Fruit fly (Drosophila melanogaster) whole organism, embryonic: ENCODE results near the gene Rpn10.

Experiments
- ATbp ChIP-seq: fragments of 200-800 bp; sonication (Bioruptor generic); optimal IDR thresholded peaks from 2 replicates; lab custom pipeline; 2017; ENCODE audit warnings: missing biosample characterization, mild to moderate bottlenecking, missing genetic modification characterization, missing genetic modification reagents
- Abd-B ChIP-seq: fragments of 200-800 bp; sonication (Bioruptor generic); optimal IDR thresholded peaks from 2 replicates; lab custom pipeline; 2018; ENCODE audit warnings: missing biosample characterization, mild to moderate bottlenecking, missing genetic modification characterization, moderate library complexity
- C15 ChIP-seq: fragments of 200-800 bp; sonication (Bioruptor generic); IDR thresholded peaks from 3 replicates; pipeline ENCODE4 v1.3.6; 2022; ENCODE audit warnings: missing biosample characterization, missing genetic modification characterization
- CG10209 ChIP-seq: fragments of 200-800 bp; sonication (Bioruptor generic); optimal IDR thresholded peaks from 3 replicates; lab custom pipeline; 2017; ENCODE audit warnings: missing biosample characterization, mild to moderate bottlenecking, missing genetic modification characterization, missing genetic modification reagents
- CG10366 ChIP-seq: fragments of 200-800 bp; sonication (Bioruptor generic); IDR thresholded peaks from 2 replicates; pipeline ENCODE4 v1.3.6; 2022; ENCODE audit warnings: missing biosample characterization, missing genetic modification characterization
- CG10543 ChIP-seq: fragments of 200-800 bp; sonication (Bioruptor generic); optimal IDR thresholded peaks from 3 replicates; lab custom pipeline; 2017; ENCODE audit warnings: missing biosample characterization, mild to moderate bottlenecking, missing genetic modification characterization, moderate library complexity
- CG11093 ChIP-seq: fragments of 200-800 bp; sonication (Bioruptor generic); IDR thresholded peaks from 3 replicates; pipeline ENCODE4 v1.3.6; 2022; ENCODE audit warnings: missing biosample characterization, missing genetic modification characterization
- CG11560 ChIP-seq: fragments of 200-800 bp; sonication (Bioruptor generic); IDR thresholded peaks from 3 replicates; pipeline ENCODE4 v1.3.6; 2022; ENCODE audit warnings: missing biosample characterization, missing genetic modification characterization
- CG13775 ChIP-seq: fragments of 200-800 bp; sonication (Bioruptor generic); optimal IDR thresholded peaks from 3 replicates; lab custom pipeline; 2017; ENCODE audit warnings: missing biosample characterization, mild to moderate bottlenecking, missing genetic modification characterization
- CG15073 ChIP-seq: fragments of 200-800 bp; sonication (Bioruptor generic); optimal IDR thresholded peaks from 2 replicates; lab custom pipeline; 2016; ENCODE audit warnings: missing biosample characterization, missing genetic modification characterization
- CG15514 ChIP-seq: fragments of 200-800 bp; sonication (Bioruptor generic); optimal IDR thresholded peaks from 3 replicates; lab custom pipeline; 2017; ENCODE audit warnings: missing biosample characterization, missing genetic modification characterization, mild to moderate bottlenecking, moderate library complexity, missing genetic modification reagents
- CG17361 ChIP-seq: fragments of 200-800 bp; sonication (Bioruptor generic); IDR thresholded peaks from 3 replicates; pipeline ENCODE4 v1.3.6; 2022; ENCODE audit warnings: missing biosample characterization, missing genetic modification characterization
- CG17385 ChIP-seq: fragments of 200-800 bp; sonication (Bioruptor generic); optimal IDR thresholded peaks from 3 replicates; lab custom pipeline; 2018; ENCODE audit warnings: missing biosample characterization, mild to moderate bottlenecking, missing genetic modification characterization
- CG18262 ChIP-seq: fragments of 200-800 bp; optimal IDR thresholded peaks from 3 replicates; lab custom pipeline; 2019; ENCODE audit warnings: missing biosample characterization, mild to moderate bottlenecking, missing genetic modification characterization, moderate library complexity
- CG1832 ChIP-seq: fragments of 200-800 bp; sonication (Bioruptor generic); optimal IDR thresholded peaks from 2 replicates; lab custom pipeline; 2017; ENCODE audit warnings: missing biosample characterization, mild to moderate bottlenecking, missing genetic modification characterization, inconsistent platforms
- CG2712 ChIP-seq: fragments of 200-800 bp; optimal IDR thresholded peaks from 3 replicates; lab custom pipeline; 2019; ENCODE audit warnings: missing biosample characterization, mild to moderate bottlenecking, missing genetic modification characterization, moderate library complexity
- CG34422 ChIP-seq: fragments of 200-800 bp; sonication (Bioruptor generic); IDR thresholded peaks from 3 replicates; pipeline ENCODE4 v1.3.6; 2022; ENCODE audit warnings: missing biosample characterization, missing genetic modification characterization
- CG3838 ChIP-seq: fragments of 200-800 bp; sonication (Bioruptor generic); optimal IDR thresholded peaks from 3 replicates; lab custom pipeline; 2016; ENCODE audit warnings: missing biosample characterization, missing genetic modification characterization
- CG5245 ChIP-seq: fragments of 200-800 bp; sonication (Bioruptor generic); optimal IDR thresholded peaks from 3 replicates; lab custom pipeline; 2016; ENCODE audit warnings: missing biosample characterization, missing genetic modification characterization
- CG6765 ChIP-seq: fragments of 200-800 bp; sonication (Bioruptor generic); optimal IDR thresholded peaks from 3 replicates; lab custom pipeline; 2017; ENCODE audit warnings: missing biosample characterization, mild to moderate bottlenecking, missing genetic modification characterization
- CG7357 ChIP-seq: fragments of 200-800 bp; sonication (Bioruptor generic); IDR thresholded peaks from 3 replicates; pipeline ENCODE4 v1.3.6; 2022; ENCODE audit warnings: missing biosample characterization, missing genetic modification characterization
- CG8765 ChIP-seq: fragments of 200-800 bp; sonication (Bioruptor generic); IDR thresholded peaks from 2 replicates; pipeline ENCODE4 v1.3.6; 2022; ENCODE audit warnings: missing biosample characterization, missing genetic modification characterization
- CrebB ChIP-seq: fragments of 200-800 bp; sonication (Bioruptor generic); optimal IDR thresholded peaks from 3 replicates; lab custom pipeline; 2018; ENCODE audit warnings: missing biosample characterization, mild to moderate bottlenecking, missing genetic modification characterization
- D ChIP-seq, 2 experiments: fragments of 200-800 bp in 1 of 2; fragments of >200 bp in 1 of 2; sonication (Bioruptor generic) in 1 of 2; optimal IDR thresholded peaks; 2 replicates in 1 of 2; 3 replicates in 1 of 2; lab custom pipeline; 2017; ENCODE audit warnings: mild to moderate bottlenecking in 1 of 2, missing biosample characterization in 1 of 2, missing genetic modification characterization in 1 of 2, missing genetic modification reagents in 1 of 2
- Hr39 ChIP-seq: fragments of >200 bp; optimal IDR thresholded peaks from 2 replicates; lab custom pipeline; 2017
- Max ChIP-seq: fragments of 200-800 bp; sonication (Bioruptor generic); optimal IDR thresholded peaks from 2 replicates; lab custom pipeline; 2016; ENCODE audit warnings: missing biosample characterization, mild to moderate bottlenecking, missing genetic modification characterization
- Nf-YC ChIP-seq: fragments of 200-800 bp; optimal IDR thresholded peaks from 3 replicates; lab custom pipeline; 2019; ENCODE audit warnings: missing biosample characterization, mild to moderate bottlenecking, missing genetic modification characterization, moderate library complexity
- Oaz ChIP-seq: fragments of 200-800 bp; sonication (Bioruptor generic); IDR thresholded peaks from 2 replicates; pipeline ENCODE4 v1.3.6; 2022; ENCODE audit warnings: missing biosample characterization, missing genetic modification characterization
- Sox100B ChIP-seq: fragments of 200-800 bp; sonication (Bioruptor generic); optimal IDR thresholded peaks from 3 replicates; lab custom pipeline; 2018; ENCODE audit warnings: missing biosample characterization, mild to moderate bottlenecking, missing genetic modification characterization
- ac ChIP-seq: fragments of 200-800 bp; sonication (Bioruptor generic); optimal IDR thresholded peaks from 3 replicates; lab custom pipeline; 2017; ENCODE audit warnings: missing biosample characterization, mild to moderate bottlenecking, missing genetic modification characterization
- ara ChIP-seq: fragments of 200-800 bp; sonication (Bioruptor generic); IDR thresholded peaks from 2 replicates; pipeline ENCODE4 v1.3.6; 2022; ENCODE audit warnings: missing biosample characterization, missing genetic modification characterization
- ash1 ChIP-seq: fragments of 200-800 bp; sonication (Bioruptor generic); optimal IDR thresholded peaks from 2 replicates; lab custom pipeline; 2018; ENCODE audit warnings: missing biosample characterization, mild to moderate bottlenecking, missing genetic modification characterization
- bowl ChIP-seq: fragments of 200-800 bp; sonication (Bioruptor generic); IDR thresholded peaks from 2 replicates; pipeline ENCODE4 v1.3.6; 2022; ENCODE audit warnings: missing biosample characterization, missing genetic modification characterization
- corto ChIP-seq: fragments of 200-800 bp; sonication (Bioruptor generic); optimal IDR thresholded peaks from 2 replicates; lab custom pipeline; 2016; ENCODE audit warnings: missing biosample characterization, mild to moderate bottlenecking, missing genetic modification characterization, moderate library complexity
- dan ChIP-seq: fragments of 200-800 bp; sonication (Bioruptor generic); IDR thresholded peaks from 2 replicates; pipeline ENCODE4 v1.3.6; 2022; ENCODE audit warnings: missing biosample characterization, missing genetic modification characterization
- disco-r ChIP-seq: fragments of 200-800 bp; sonication (Bioruptor generic); optimal IDR thresholded peaks from 2 replicates; lab custom pipeline; 2016; ENCODE audit warnings: missing biosample characterization, missing genetic modification characterization
- dm ChIP-seq: fragments of 200-800 bp; sonication (Bioruptor generic); optimal IDR thresholded peaks from 3 replicates; lab custom pipeline; 2016; ENCODE audit warnings: missing biosample characterization, missing genetic modification characterization
- fd102C ChIP-seq: fragments of 200-800 bp; sonication (Bioruptor generic); optimal IDR thresholded peaks from 2 replicates; lab custom pipeline; 2018; ENCODE audit warnings: missing biosample characterization, mild to moderate bottlenecking, missing genetic modification characterization, moderate library complexity
- fd3F ChIP-seq: fragments of 200-800 bp; sonication (Bioruptor generic); optimal IDR thresholded peaks from 2 replicates; lab custom pipeline; 2018; ENCODE audit warnings: missing biosample characterization, mild to moderate bottlenecking, missing genetic modification characterization, moderate library complexity
- lilli ChIP-seq: fragments of 200-800 bp; sonication (Bioruptor generic); optimal IDR thresholded peaks from 3 replicates; lab custom pipeline; 2016; ENCODE audit warnings: missing biosample characterization, missing genetic modification characterization
- nerfin-2 ChIP-seq: fragments of 200-800 bp; sonication (Bioruptor generic); IDR thresholded peaks from 2 replicates; pipeline ENCODE4 v1.3.6; 2022; ENCODE audit warnings: missing biosample characterization, missing genetic modification characterization; ENCODE audit not compliant: partially characterized antibody
- onecut ChIP-seq: fragments of 200-800 bp; sonication (Bioruptor generic); IDR thresholded peaks from 2 replicates; pipeline ENCODE4 v1.3.6; 2022; ENCODE audit warnings: missing biosample characterization, missing genetic modification characterization
- peb ChIP-seq: fragments of 200-800 bp; sonication (Bioruptor generic); IDR thresholded peaks from 2 replicates; pipeline ENCODE4 v1.3.6; 2022; ENCODE audit warnings: missing biosample characterization, missing genetic modification characterization
- run ChIP-seq: fragments of 200-800 bp; sonication (Bioruptor generic); optimal IDR thresholded peaks from 3 replicates; lab custom pipeline; 2018; ENCODE audit warnings: missing biosample characterization, mild to moderate bottlenecking, missing genetic modification characterization
- sc ChIP-seq, 3 experiments: fragments of >200 bp in 2 of 3; fragments of 200-800 bp in 1 of 3; sonication (Bioruptor generic) in 1 of 3; optimal IDR thresholded peaks; 2 replicates in 2 of 3; 3 replicates in 1 of 3; lab custom pipeline; 2017; ENCODE audit warnings: mild to moderate bottlenecking in 1 of 3, missing biosample characterization in 1 of 3, missing genetic modification characterization in 1 of 3, missing genetic modification reagents in 1 of 3
- sna ChIP-seq: fragments of 200-800 bp; sonication (Bioruptor generic); IDR thresholded peaks from 2 replicates; pipeline ENCODE4 v1.3.6; 2022; ENCODE audit warnings: missing biosample characterization, missing genetic modification characterization; ENCODE audit not compliant: partially characterized antibody
- sqz ChIP-seq: fragments of 200-800 bp; sonication (Bioruptor generic); optimal IDR thresholded peaks from 3 replicates; lab custom pipeline; 2018; ENCODE audit warnings: missing biosample characterization, mild to moderate bottlenecking, missing genetic modification characterization
- twi ChIP-seq: fragments of 200-800 bp; optimal IDR thresholded peaks from 2 replicates; lab custom pipeline; 2019; ENCODE audit warnings: missing biosample characterization, mild to moderate bottlenecking, missing genetic modification characterization, moderate library complexity

The Rpn10 gene

dm6 chr3L:21539245-21540196 lies 2.7 kb downstream of the Rpn10 start, which contains the start of the genes COX8 and VhaM9.7-b (continued):
- TF ChIP-seq CG11093 (GFP tag; lab: Robert Waterston, UW) (no peak), lilli (GFP tag; lab: Kevin White, UChicago) (peak; percentile 80), CG10209 (no peak), disco-r (GFP tag; lab: Kevin White, UChicago) (no peak), nerfin-2 (GFP tag; lab: Robert Waterston, UW) (peak; percentile 46; the same call in 1 of the 2 replicates), dan (GFP tag; lab: Robert Waterston, UW) (no peak), CrebB (tag; lab: Kevin White, UChicago) (no peak), C15 (GFP tag; lab: Robert Waterston, UW) (no peak), ATbp (GFP tag; lab: Kevin White, UChicago) (no peak), Abd-B (GFP tag; lab: Kevin White, UChicago) (no peak), dm (peak; percentile 12), sqz (GFP tag; lab: Kevin White, UChicago) (no peak), CG6765 (GFP tag; lab: Kevin White, UChicago) (no peak), CG18262 (tag; lab: Kevin White, UChicago) (no peak), CG17361 (GFP tag; lab: Robert Waterston, UW) (no peak; the same call in none of the 3 replicates), Oaz (GFP tag; lab: Robert Waterston, UW) (no peak), CG11560 (no peak), Nf-YC (tag; lab: Kevin White, UChicago) (peak; percentile 63), onecut (GFP tag; lab: Robert Waterston, UW) (peak; percentile 82), run (no peak), CG1832 (GFP tag; lab: Kevin White, UChicago) (no peak), CG7357 (GFP tag; lab: Robert Waterston, UW) (no peak), CG10366 (GFP tag; lab: Robert Waterston, UW) (peak; percentile 61; the same call in 1 of the 2 replicates), CG34422 (GFP tag; lab: Robert Waterston, UW) (peak; percentile 66), fd3F (GFP tag; lab: Kevin White, UChicago) (peak; percentile 32), sc (optimal IDR thresholded peaks at IDR 0.05; lab: Kevin White, UChicago) (no peak), sc (GFP tag; optimal IDR thresholded peaks at IDR 0.05; lab: Kevin White, UChicago) (no peak), ac (GFP tag; lab: Kevin White, UChicago) (no peak), fd102C (GFP tag; lab: Kevin White, UChicago) (no peak), CG3838 (GFP tag; lab: Kevin White, UChicago) (peak; percentile 13), CG17385 (GFP tag; lab: Kevin White, UChicago) (peak; percentile 97), CG13775 (peak; percentile 76), CG5245 (GFP tag; lab: Kevin White, UChicago) (no peak), CG2712 (tag; lab: Kevin White, UChicago) (peak; percentile 71), ash1 (GFP tag; lab: Kevin White, UChicago) (no peak), bowl (GFP tag; lab: Robert Waterston, UW) (no peak), Hr39 (no peak), Sox100B (GFP tag; lab: Kevin White, UChicago) (peak; percentile 67), corto (GFP tag; lab: Kevin White, UChicago) (no peak), ara (GFP tag; lab: Robert Waterston, UW) (peak; percentile 54; the same call in 1 of the 2 replicates), Max (GFP tag; lab: Kevin White, UChicago) (peak; percentile 58), CG15073 (GFP tag; lab: Kevin White, UChicago) (no peak), CG15514 (GFP tag; lab: Kevin White, UChicago) (no peak), CG10543 (GFP tag; lab: Kevin White, UChicago) (peak; percentile 40), peb (GFP tag; lab: Robert Waterston, UW) (no peak), sna (GFP tag; lab: Robert Waterston, UW) (no peak; the same call in 1 of the 2 replicates), D (optimal IDR thresholded peaks at IDR 0.05; lab: Kevin White, UChicago) (no peak), D (GFP tag; optimal IDR thresholded peaks at IDR 0.05; lab: Kevin White, UChicago) (no peak), CG8765 (GFP tag; lab: Robert Waterston, UW) (no peak), twi (tag; lab: Kevin White, UChicago) (no peak)
